Worm (Caenorhabditis elegans): Measurements from ENCODE around the gene ecps-1.

- TF ChIP-seq nhr-23 (tag; optimal IDR thresholded peaks at IDR 0.05): no peak
- TF ChIP-seq ztf-1 (GFP tag; conservative IDR thresholded peaks at IDR 0.05): no peak
- no peak for TF ChIP-seq zag-1 (tag; optimal IDR thresholded peaks at IDR 0.05)
- peak in 1 of 2 experiments; percentile 38 for TF ChIP-seq lsy-2 (tag; optimal IDR thresholded peaks at IDR 0.05)
- no peak for TF ChIP-seq nhr-11 (tag; optimal IDR thresholded peaks at IDR 0.05)
- TF ChIP-seq skn-1 (tag; optimal IDR thresholded peaks at IDR 0.05): no peak
- TF ChIP-seq ama-1 (optimal IDR thresholded peaks at IDR 0.05): no peak
- TF ChIP-seq ZK546.5 (tag; optimal IDR thresholded peaks at IDR 0.05): no peak
- no peak for TF ChIP-seq lin-13 (GFP tag; optimal IDR thresholded peaks at IDR 0.05)
- no peak for TF ChIP-seq aly-2 (tag; optimal IDR thresholded peaks at IDR 0.05)
- TF ChIP-seq nhr-12 (tag; optimal IDR thresholded peaks at IDR 0.05): no peak
- TF ChIP-seq F13H6.1 (tag; optimal IDR thresholded peaks at IDR 0.05): peak; percentile 21
These were observed 28.2 kb downstream of the ecps-1 start for ce11 chrIII:10432104-10432503.
